Fruit fly (Drosophila melanogaster): ENCODE data around the gene Csl4.

The Csl4 gene

DNA sequence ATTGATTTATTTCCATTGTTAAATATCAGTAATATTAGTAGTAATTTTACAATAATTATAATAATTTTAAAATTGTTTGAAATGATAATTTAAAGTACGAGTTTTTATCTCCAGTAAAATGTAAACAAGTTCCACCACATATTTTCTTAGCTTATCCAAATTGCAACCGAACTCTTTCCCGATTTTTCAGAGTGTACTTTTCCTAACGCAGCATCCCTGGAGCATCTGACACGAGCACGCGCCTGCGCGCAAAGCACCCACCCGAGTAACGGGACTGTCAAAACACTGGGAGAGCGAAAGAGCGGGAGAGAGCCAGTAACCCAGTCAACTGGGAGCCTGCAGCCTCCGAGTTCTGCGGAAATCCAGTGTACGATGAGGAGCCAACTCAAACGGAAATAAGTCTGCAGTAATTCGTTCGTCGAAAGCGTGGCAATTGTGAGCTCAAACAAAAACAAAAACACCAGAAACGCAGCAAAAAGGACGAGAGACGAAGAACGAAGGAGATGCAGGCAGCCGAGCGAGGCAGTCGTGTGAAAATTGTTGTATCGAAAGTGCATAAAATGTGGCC lies 36.9 kb downstream of the Csl4 start, which contains the start of gene CG16854 (continued):
- no peak for TF ChIP-seq nmo (GFP tag; optimal IDR thresholded peaks at IDR 0.05)
- TF ChIP-seq Dp (GFP tag; optimal IDR thresholded peaks at IDR 0.05), result no peak
- TF ChIP-seq CG3065 (GFP tag; optimal IDR thresholded peaks at IDR 0.05), result no peak
- no peak for TF ChIP-seq zfh1 (GFP tag; IDR thresholded peaks at IDR 0.05)
- no peak for TF ChIP-seq Neu2 (GFP tag; optimal IDR thresholded peaks at IDR 0.05; ENCODE audit: borderline replicate concordance)
- TF ChIP-seq ewg (GFP tag; optimal IDR thresholded peaks at IDR 0.05), result peak; percentile 99
- TF ChIP-seq CG15514 (GFP tag; optimal IDR thresholded peaks at IDR 0.05), result peak; percentile 32
- TF ChIP-seq fd102C (GFP tag; optimal IDR thresholded peaks at IDR 0.05), result no peak
- no peak for TF ChIP-seq CG1233 (GFP tag; optimal IDR thresholded peaks at IDR 0.05)
- no peak for TF ChIP-seq CG11504 (tag; optimal IDR thresholded peaks at IDR 0.05)
- peak; percentile 23; the same call in 1 of the 2 replicates for TF ChIP-seq seq (GFP tag; IDR thresholded peaks at IDR 0.05)
- no peak for TF ChIP-seq CTCF (GFP tag; optimal IDR thresholded peaks at IDR 0.05)
- no peak for TF ChIP-seq grau (tag; optimal IDR thresholded peaks at IDR 0.05)
- TF ChIP-seq knrl (GFP tag; IDR thresholded peaks at IDR 0.05; ENCODE audit: partially characterized antibody), result no peak
- TF ChIP-seq dm (GFP tag; optimal IDR thresholded peaks at IDR 0.05), result no peak
- TF ChIP-seq CG12155 (GFP tag; optimal IDR thresholded peaks at IDR 0.05), result no peak
- no peak for TF ChIP-seq Hsf (GFP tag; optimal IDR thresholded peaks at IDR 0.05)
- no peak for TF ChIP-seq dan (GFP tag; IDR thresholded peaks at IDR 0.05)
- no peak for TF ChIP-seq grn (GFP tag; optimal IDR thresholded peaks at IDR 0.05)

dm6 chr2L:11085129-11085528 lies 38.2 kb downstream of the Csl4 start, which contains the start of gene AstCC:
AstCC (minus strand) TSS chr2L:11085229.
- 0 out of 3 replicates have a peak, but pooled peaks have one; percentile 19 for TF ChIP-seq CG7963 (GFP tag; IDR thresholded peaks at IDR 0.05; ENCODE audit: partially characterized antibody)
- no peak for TF ChIP-seq Sin3A (optimal IDR thresholded peaks at IDR 0.05)
- no peak for TF ChIP-seq CG4854 (GFP tag; optimal IDR thresholded peaks at IDR 0.05)

DNA sequence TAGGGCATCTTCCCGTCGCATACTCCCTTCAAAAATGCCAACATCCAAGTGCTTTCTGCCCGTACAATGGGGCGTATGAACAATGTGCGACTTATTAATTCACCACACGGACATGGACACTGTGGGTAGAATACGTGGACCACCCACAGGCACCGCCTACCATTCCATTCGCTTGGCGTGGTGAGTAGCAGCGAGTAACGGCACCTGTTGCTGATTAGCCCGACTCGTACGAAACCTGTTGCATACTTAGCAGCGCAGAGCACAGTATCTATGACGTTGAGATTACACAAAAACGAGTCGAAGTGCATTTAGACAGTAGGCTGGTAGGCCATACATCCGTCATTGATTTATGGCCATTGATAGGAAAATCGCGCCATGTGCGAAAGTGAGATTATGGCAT lies 41.3 kb downstream of the Csl4 start:
- 0 out of 3 replicates have a peak, but pooled peaks have one; percentile 29 for TF ChIP-seq dysf (GFP tag; IDR thresholded peaks at IDR 0.05)
- TF ChIP-seq zen (tag; optimal IDR thresholded peaks at IDR 0.05), result peak; percentile 42
- TF ChIP-seq kah (GFP tag; optimal IDR thresholded peaks at IDR 0.05), result peak; percentile 19
- no peak for TF ChIP-seq CG17829 (tag; optimal IDR thresholded peaks at IDR 0.05)
- peak; percentile 91 for TF ChIP-seq scrt (GFP tag; optimal IDR thresholded peaks at IDR 0.05)

DNA sequence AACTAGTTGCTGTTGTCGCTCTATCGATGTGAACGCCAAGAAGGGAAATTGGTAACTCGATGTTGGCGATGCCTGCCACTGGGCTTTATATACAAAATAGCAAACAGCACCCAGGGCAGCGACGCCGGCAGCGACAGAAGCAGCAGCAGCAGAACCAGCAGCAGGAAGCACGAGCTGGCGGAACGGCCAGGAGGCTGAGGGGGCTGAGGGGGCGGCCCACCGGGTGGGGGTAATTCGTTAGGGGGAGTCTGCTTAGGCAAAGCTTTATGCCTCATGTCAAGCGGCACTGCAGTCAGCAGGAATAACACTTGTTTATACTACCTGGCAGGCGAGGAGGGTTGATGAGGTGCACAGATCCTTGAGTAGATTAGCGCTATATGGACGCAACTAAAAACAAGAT lies 42.0 kb downstream of the Csl4 start, which contains the start of gene AstC:
TSS of gene AstC (minus strand) at position 63 of the 400 bp plus-strand sequence.
- TF ChIP-seq toy (GFP tag; IDR thresholded peaks at IDR 0.05) (no peak), CG11247 (GFP tag; IDR thresholded peaks at IDR 0.05) (no peak), CG12236 (GFP tag; optimal IDR thresholded peaks at IDR 0.05) (no peak), Hand (GFP tag; optimal IDR thresholded peaks at IDR 0.05) (no peak), Hr39 (optimal IDR thresholded peaks at IDR 0.05) (peak; percentile 51), Sry-δ (GFP tag; optimal IDR thresholded peaks at IDR 0.05) (no peak), br (optimal IDR thresholded peaks at IDR 0.05) (no peak), Deaf1 (tag; optimal IDR thresholded peaks at IDR 0.05) (no peak), H15 (GFP tag; IDR thresholded peaks at IDR 0.05) (0 out of 3 replicates have a peak, but pooled peaks have one; percentile 24), Optix (GFP tag; IDR thresholded peaks at IDR 0.05) (no peak), CG7987 (GFP tag; optimal IDR thresholded peaks at IDR 0.05) (no peak), CG6654 (GFP tag; optimal IDR thresholded peaks at IDR 0.05) (no peak), Spps (tag; optimal IDR thresholded peaks at IDR 0.05) (no peak), Dfd (GFP tag; optimal IDR thresholded peaks at IDR 0.05) (no peak), jigr1 (GFP tag; IDR thresholded peaks at IDR 0.05) (0 out of 3 replicates have a peak, but pooled peaks have one; percentile 6), CG2199 (GFP tag; IDR thresholded peaks at IDR 0.05) (no peak), CG8765 (GFP tag; IDR thresholded peaks at IDR 0.05) (no peak), stc (GFP tag; IDR thresholded peaks at IDR 0.05) (no peak), CG11560 (tag; IDR thresholded peaks at IDR 0.05) (0 out of 3 replicates have a peak, but pooled peaks have one; percentile 16), CG6791 (GFP tag; IDR thresholded peaks at IDR 0.05; ENCODE audit: partially characterized antibody) (no peak), CG2889 (GFP tag; IDR thresholded peaks at IDR 0.05) (0 out of 3 replicates have a peak, but pooled peaks have one; percentile 31), CG6765 (GFP tag; optimal IDR thresholded peaks at IDR 0.05) (no peak)

Measured in whole organism, embryonic.